Worm (Caenorhabditis elegans): ENCODE measurements around the gene rcd-1.

Gene rcd-1

DNA sequence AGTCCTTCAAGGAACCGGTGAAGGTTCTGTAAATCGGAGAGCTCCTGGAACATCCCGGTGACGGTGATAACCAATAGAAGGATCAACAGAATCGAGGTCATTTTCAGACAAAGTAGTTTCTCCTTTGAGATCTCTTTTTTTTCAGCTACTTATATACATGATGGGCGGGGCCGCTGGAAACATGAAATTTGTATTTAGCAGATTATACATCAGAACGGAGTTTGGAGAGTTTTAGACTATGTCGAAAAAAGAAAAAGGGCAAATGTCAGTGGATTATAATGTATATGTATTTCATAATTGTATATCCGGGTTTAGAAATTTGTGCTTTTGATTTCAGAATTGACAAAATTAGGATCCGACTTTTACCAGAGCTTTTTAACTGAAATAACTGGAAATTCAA lies 49.5 kb downstream of the rcd-1 start, which contains the start of gene ins-32:
Gene ins-32, minus strand, starts transcription at position 101 of the 400 bp plus-strand sequence.
- TF ChIP-seq F13H6.1 (tag; optimal IDR thresholded peaks at IDR 0.05) (no peak), pha-4 (tag; optimal IDR thresholded peaks at IDR 0.05) (no peak), dmd-4 (tag; optimal IDR thresholded peaks at IDR 0.05; ENCODE audit: borderline replicate concordance) (no peak)

DNA sequence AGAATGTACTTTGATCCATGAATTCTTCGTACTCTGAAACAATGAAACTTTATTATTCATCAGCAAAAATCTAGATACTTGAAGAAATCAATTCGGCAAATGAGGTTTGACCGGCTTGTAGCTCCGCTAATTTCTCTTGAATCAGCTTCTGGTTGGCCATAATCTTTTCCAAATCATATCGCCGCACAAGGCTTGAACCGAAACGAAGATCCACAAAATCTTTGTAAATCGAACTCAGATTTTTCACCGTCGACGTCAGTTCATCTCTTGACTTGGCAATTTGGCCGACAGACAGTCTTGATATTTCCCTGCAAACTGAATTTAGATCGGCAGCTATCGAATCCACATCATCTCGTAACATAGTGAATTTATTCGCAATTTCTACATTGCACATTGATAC lies 51.8 kb downstream of the rcd-1 start:
- TF ChIP-seq lin-11 (tag; optimal IDR thresholded peaks at IDR 0.05) (no peak), sox-4 (tag; optimal IDR thresholded peaks at IDR 0.05) (no peak), hlh-15 (tag; optimal IDR thresholded peaks at IDR 0.05) (no peak)

DNA sequence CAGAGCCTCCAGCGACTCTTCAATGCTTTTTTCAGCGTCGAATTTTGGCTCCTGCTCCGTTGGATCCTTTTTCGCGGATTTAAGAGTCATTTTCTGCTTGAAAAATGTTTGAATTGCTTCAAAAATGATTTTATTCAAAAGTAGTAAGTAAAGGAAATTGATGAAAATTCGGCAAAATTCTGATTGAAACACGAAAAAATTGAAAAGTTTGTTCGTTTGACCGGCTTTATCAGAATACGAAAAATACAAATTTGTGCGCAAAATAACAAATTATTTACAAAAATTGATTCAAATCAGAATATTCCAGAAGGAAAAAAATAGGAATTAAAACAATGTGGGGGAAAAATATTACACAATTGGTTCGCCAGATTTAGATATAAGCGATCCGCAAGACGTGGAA lies 53.3 kb downstream of the rcd-1 start, which contains the start of gene F54D10.4:
Gene F54D10.4, minus strand, starts transcription at position 101 of the 400 bp plus-strand sequence.
- TF ChIP-seq unc-42 (tag; optimal IDR thresholded peaks at IDR 0.05): no peak
- TF ChIP-seq unc-86 (tag; optimal IDR thresholded peaks at IDR 0.05): no peak
- TF ChIP-seq hlh-30 (tag; optimal IDR thresholded peaks at IDR 0.05; ENCODE audit: insufficient read depth): no peak
- no peak for TF ChIP-seq ceh-19 (GFP tag; optimal IDR thresholded peaks at IDR 0.05)
- TF ChIP-seq hlh-6 (tag; optimal IDR thresholded peaks at IDR 0.05): no peak
- no peak for TF ChIP-seq pha-2 (tag; optimal IDR thresholded peaks at IDR 0.05)
- no peak for TF ChIP-seq unc-3 (GFP tag; conservative IDR thresholded peaks at IDR 0.05)
- TF ChIP-seq unc-3 (tag; optimal IDR thresholded peaks at IDR 0.05): no peak
- TF ChIP-seq npax-4 (tag; optimal IDR thresholded peaks at IDR 0.05): no peak
- TF ChIP-seq ama-1 (optimal IDR thresholded peaks at IDR 0.05): no peak
- TF ChIP-seq dve-1 (tag; optimal IDR thresholded peaks at IDR 0.05): no peak
- TF ChIP-seq pax-1 (tag; optimal IDR thresholded peaks at IDR 0.05): no peak
- TF ChIP-seq ceh-14 (tag; optimal IDR thresholded peaks at IDR 0.05): no peak
- no peak for TF ChIP-seq nhr-11 (tag; optimal IDR thresholded peaks at IDR 0.05)
- no peak for TF ChIP-seq hlh-8 (tag; optimal IDR thresholded peaks at IDR 0.05)
- TF ChIP-seq zip-5 (tag; optimal IDR thresholded peaks at IDR 0.05): no peak
- no peak for TF ChIP-seq rnt-1 (tag; optimal IDR thresholded peaks at IDR 0.05)
- no peak for TF ChIP-seq sox-4 (tag; optimal IDR thresholded peaks at IDR 0.05)
